Worm (Caenorhabditis elegans): ENCODE results near the gene mrpl-30.
"Not testable (repeated sequence)": the region's sequence is repeated elsewhere in the genome, so short reads cannot be mapped to it uniquely, and the experiment has no call there.

DNA sequence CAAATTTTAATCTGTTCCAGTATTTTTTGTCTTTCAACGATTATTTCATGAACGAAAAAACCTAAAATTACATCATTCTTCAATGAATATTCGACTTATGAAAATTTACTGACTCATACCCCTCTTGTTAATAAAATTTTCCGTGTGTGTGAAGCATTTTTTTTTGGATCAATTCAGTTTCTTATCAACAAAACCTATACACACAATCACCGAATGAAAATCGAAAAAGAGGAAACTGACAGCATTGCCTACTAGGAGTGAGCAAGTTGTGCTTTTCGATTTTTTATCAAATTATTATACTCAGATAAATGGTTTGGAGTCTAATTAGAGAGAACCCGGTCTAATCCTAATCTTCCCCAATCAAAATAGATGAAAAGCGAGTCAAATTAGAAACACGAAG, 48.0 kb upstream of the mrpl-30 start, which contains the start of gene E02H9.3:
- not testable (repeated sequence) for TF ChIP-seq ets-7 (tag; optimal IDR thresholded peaks at IDR 0.05); hnd-1 (tag; optimal IDR thresholded peaks at IDR 0.05); ama-1 (optimal IDR thresholded peaks at IDR 0.05); flt-1 (GFP tag; IDR thresholded peaks at IDR 0.05); scrt-1 (GFP tag; IDR thresholded peaks at IDR 0.05); hmbx-1 (tag; optimal IDR thresholded peaks at IDR 0.05); tra-4 (tag; optimal IDR thresholded peaks at IDR 0.05); ceh-13 (GFP tag; optimal IDR thresholded peaks at IDR 0.05); pes-1 (GFP tag; IDR thresholded peaks at IDR 0.05); sea-1 (GFP tag; conservative IDR thresholded peaks at IDR 0.05); F13C5.2 (tag; optimal IDR thresholded peaks at IDR 0.05)
